Fruit fly (Drosophila melanogaster) S2 (cell line): ENCODE results near the gene Drsl3.

Source experiments
- CG8478 ChIP-seq: fragments of >200 bp; optimal IDR thresholded peaks from 2 replicates; lab custom pipeline; 2018
- CTCF ChIP-seq, 2 experiments: fragments of >200 bp; optimal IDR thresholded peaks; 2 replicates each; lab custom pipeline; 2018

dm6 chr3L:3325597-3325924, 10.8 kb downstream of the Drsl3 start:
- no peak for TF ChIP-seq CG8478 (lab: Kevin White, UChicago)
- TF ChIP-seq CTCF (optimal IDR thresholded peaks at IDR 0.05; lab: Kevin White, UChicago): no peak
